Fruit fly (Drosophila melanogaster) whole organism: ENCODE results near the gene CSN3.

Experiments
- CG8478 ChIP-seq: fragments of >200 bp; optimal IDR thresholded peaks from 2 replicates; lab custom pipeline; 2018; ENCODE audit warnings: inconsistent platforms
- Dll ChIP-seq: fragments of >200 bp; optimal IDR thresholded peaks from 2 replicates; lab custom pipeline; 2017
- EcR ChIP-seq, 2 experiments: fragments of >200 bp; optimal IDR thresholded peaks; 2 replicates each; lab custom pipeline; 2017; ENCODE audit warnings: missing biosample characterization in 2 of 2, missing genetic modification characterization in 2 of 2, missing genetic modification reagents in 2 of 2
- pan ChIP-seq: fragments of >200 bp; optimal IDR thresholded peaks from 2 replicates; lab custom pipeline; 2017
- psq ChIP-seq: fragments of >200 bp; optimal IDR thresholded peaks from 2 replicates; lab custom pipeline; 2017
- usp ChIP-seq: fragments of >200 bp; optimal IDR thresholded peaks from 2 replicates; lab custom pipeline; 2017; ENCODE audit warnings: missing biosample characterization, missing genetic modification characterization, mixed read lengths

CSN3 gene

dm6 chr3L:20841465-20842109 lies at the start of gene CSN3, which contains the start of gene CG11456:
Gene CSN3, minus strand, starts transcription at chr3L:20841576.
Gene CG11456, plus strand, starts transcription at chr3L:20841987.
- no peak for TF ChIP-seq EcR (GFP tag; optimal IDR thresholded peaks at IDR 0.05; lab: Kevin White, UChicago)
- no peak for TF ChIP-seq usp
- no peak for TF ChIP-seq pan (lab: Kevin White, UChicago)
- no peak for TF ChIP-seq CG8478 (lab: Kevin White, UChicago)
- no peak for TF ChIP-seq Dll (lab: Kevin White, UChicago)
- TF ChIP-seq psq (lab: Kevin White, UChicago) = no peak

- TF ChIP-seq Dll (lab: Kevin White, UChicago) (no peak), EcR (GFP tag; optimal IDR thresholded peaks at IDR 0.05; lab: Kevin White, UChicago) (no peak), usp (no peak), psq (lab: Kevin White, UChicago) (no peak), pan (lab: Kevin White, UChicago) (no peak)
Observed at dm6 chr3L:20885172-20885571, 43.8 kb upstream of the CSN3 start, which contains the start of gene CG32432. Gene CG32432, minus strand, starts transcription at chr3L:20885188.

dm6 chr3L:20883969-20884368 lies 42.6 kb upstream of the CSN3 start:
- TF ChIP-seq EcR (GFP tag; optimal IDR thresholded peaks at IDR 0.05; lab: Kevin White, UChicago) (no peak), psq (lab: Kevin White, UChicago) (no peak), usp (no peak), CG8478 (lab: Kevin White, UChicago) (no peak), Dll (lab: Kevin White, UChicago) (no peak), pan (lab: Kevin White, UChicago) (no peak)

dm6 chr3L:20868995-20869394 lies 27.6 kb upstream of the CSN3 start:
- TF ChIP-seq pan (lab: Kevin White, UChicago) (no peak), psq (lab: Kevin White, UChicago) (no peak), usp (no peak), CG8478 (lab: Kevin White, UChicago) (no peak), Dll (lab: Kevin White, UChicago) (no peak), EcR (GFP tag; optimal IDR thresholded peaks at IDR 0.05; lab: Kevin White, UChicago) (no peak)

dm6 chr3L:20857609-20858008 lies 16.2 kb upstream of the CSN3 start:
- TF ChIP-seq Dll (lab: Kevin White, UChicago) (no peak), psq (lab: Kevin White, UChicago) (no peak), EcR (GFP tag; optimal IDR thresholded peaks at IDR 0.05; lab: Kevin White, UChicago) (no peak), CG8478 (lab: Kevin White, UChicago) (no peak), pan (lab: Kevin White, UChicago) (no peak), usp (no peak)

dm6 chr3L:20848572-20848971 lies 7.2 kb upstream of the CSN3 start:
- no peak for TF ChIP-seq EcR (GFP tag; optimal IDR thresholded peaks at IDR 0.05; lab: Kevin White, UChicago)
- TF ChIP-seq Dll (lab: Kevin White, UChicago) = no peak
- no peak for TF ChIP-seq pan (lab: Kevin White, UChicago)
- TF ChIP-seq psq (lab: Kevin White, UChicago) = no peak

dm6 chr3L:20837831-20838301 lies 3.5 kb downstream of the CSN3 start:
- TF ChIP-seq CG8478 (lab: Kevin White, UChicago) (no peak), usp (no peak), pan (lab: Kevin White, UChicago) (no peak), EcR (GFP tag; optimal IDR thresholded peaks at IDR 0.05; lab: Kevin White, UChicago) (no peak), Dll (lab: Kevin White, UChicago) (no peak), psq (lab: Kevin White, UChicago) (no peak)

dm6 chr3L:20837040-20837830 lies 4.1 kb downstream of the CSN3 start, which contains the start of gene CG13255:
Gene CG13255, plus strand, starts transcription at chr3L:20837488.
- TF ChIP-seq psq (lab: Kevin White, UChicago) (no peak), pan (lab: Kevin White, UChicago) (no peak)

- TF ChIP-seq pan (lab: Kevin White, UChicago) = no peak
- TF ChIP-seq Dll (lab: Kevin White, UChicago) = no peak
- no peak for TF ChIP-seq EcR (GFP tag; optimal IDR thresholded peaks at IDR 0.05; lab: Kevin White, UChicago)
- no peak for TF ChIP-seq psq (lab: Kevin White, UChicago)
- TF ChIP-seq CG8478 (lab: Kevin White, UChicago) = no peak
- TF ChIP-seq usp = no peak
Observed at dm6 chr3L:20835882-20836281, 5.5 kb downstream of the CSN3 start, which contains the start of gene CG3288. Gene CG3288, plus strand, starts transcription at chr3L:20836182.

- TF ChIP-seq pan (lab: Kevin White, UChicago) = no peak
- no peak for TF ChIP-seq CG8478 (lab: Kevin White, UChicago)
- TF ChIP-seq usp = no peak
- no peak for TF ChIP-seq psq (lab: Kevin White, UChicago)
- no peak for TF ChIP-seq EcR (GFP tag; optimal IDR thresholded peaks at IDR 0.05; lab: Kevin White, UChicago)
Observed at dm6 chr3L:20834150-20834549, 7.2 kb downstream of the CSN3 start.

- TF ChIP-seq EcR (GFP tag; optimal IDR thresholded peaks at IDR 0.05; lab: Kevin White, UChicago) = no peak
- TF ChIP-seq pan (lab: Kevin White, UChicago) = no peak
- no peak for TF ChIP-seq Dll (lab: Kevin White, UChicago)
- no peak for TF ChIP-seq CG8478 (lab: Kevin White, UChicago)
- TF ChIP-seq psq (lab: Kevin White, UChicago) = no peak
- TF ChIP-seq usp = no peak
Observed at dm6 chr3L:20830361-20830760, 11.0 kb downstream of the CSN3 start.
